Worm (Caenorhabditis elegans) whole organism, L1 larva: ENCODE data around the gene aexr-2.
A peak's percentile ranks its signal among the peaks of the same experiment; 100 is the strongest.

Source experiments
- ama-1 ChIP-seq: fragments of 150-350 bp; optimal IDR thresholded peaks from 2 replicates; lab custom pipeline; 2014
- blmp-1 ChIP-seq: fragments of 150-350 bp; optimal IDR thresholded peaks from 2 replicates; lab custom pipeline; 2014; ENCODE audit warnings: missing biosample characterization, missing genetic modification characterization
- ceh-90 ChIP-seq: sonication (generic microtip); optimal IDR thresholded peaks from 2 replicates; lab custom pipeline; 2016; ENCODE audit warnings: missing genetic modification characterization, missing compliant biosample characterization
- ces-1 ChIP-seq: fragments of 150-350 bp; optimal IDR thresholded peaks from 2 replicates; lab custom pipeline; 2014; ENCODE audit warnings: missing biosample characterization, missing genetic modification reagents, missing genetic modification characterization
- dsc-1 ChIP-seq: sonication (generic microtip); optimal IDR thresholded peaks from 2 replicates; lab custom pipeline; 2016; ENCODE audit warnings: mild to moderate bottlenecking, missing genetic modification characterization, missing compliant biosample characterization
- efl-1 ChIP-seq, 4 experiments: fragments of 150-350 bp; optimal IDR thresholded peaks in 3 of 4; peaks in 1 of 4; 1 replicate in 1 of 4; 2 replicates in 3 of 4; lab custom pipeline; 2014; ENCODE audit warnings: missing biosample characterization in 2 of 4, missing genetic modification characterization in 2 of 4, missing genetic modification reagents in 2 of 4
- efl-3 ChIP-seq: fragments of 200-800 bp; sonication (Bioruptor generic); optimal IDR thresholded peaks from 2 replicates; lab custom pipeline; 2018; ENCODE audit warnings: mild to moderate bottlenecking, missing genetic modification characterization, missing compliant biosample characterization
- egl-27 ChIP-seq, 2 experiments: fragments of 150-350 bp in 1 of 2; sonication (generic microtip); optimal IDR thresholded peaks; 3 replicates each; lab custom pipeline; 2017 to 2018; ENCODE audit warnings: missing biosample characterization in 2 of 2, missing genetic modification characterization in 2 of 2, missing genetic modification reagents in 2 of 2
- elt-2 ChIP-seq: sonication (generic microtip); optimal IDR thresholded peaks from 2 replicates; lab custom pipeline; 2016; ENCODE audit warnings: missing genetic modification characterization, mild to moderate bottlenecking, inconsistent platforms, missing compliant biosample characterization, missing genetic modification reagents
- fkh-10 ChIP-seq: sonication (generic microtip); optimal IDR thresholded peaks from 2 replicates; lab custom pipeline; 2017; ENCODE audit warnings: missing biosample characterization, missing genetic modification reagents, missing genetic modification characterization
- fkh-4 ChIP-seq: sonication (generic microtip); optimal IDR thresholded peaks from 2 replicates; lab custom pipeline; 2016; ENCODE audit warnings: missing compliant biosample characterization, missing genetic modification characterization, borderline replicate concordance
- fkh-8 ChIP-seq: sonication (generic microtip); optimal IDR thresholded peaks from 2 replicates; lab custom pipeline; 2016; ENCODE audit warnings: mild to moderate bottlenecking, missing genetic modification characterization, missing compliant biosample characterization
- hlh-17 ChIP-seq: fragments of 200-800 bp; sonication (Bioruptor generic); optimal IDR thresholded peaks from 2 replicates; lab custom pipeline; 2018; ENCODE audit warnings: missing genetic modification characterization, mild to moderate bottlenecking, missing compliant biosample characterization, moderate library complexity, borderline replicate concordance
- irx-1 ChIP-seq: sonication (generic microtip); optimal IDR thresholded peaks from 2 replicates; lab custom pipeline; 2016; ENCODE audit warnings: missing genetic modification characterization, missing compliant biosample characterization
- lin-14 ChIP-seq: fragments of 200-800 bp; sonication (Bioruptor generic); optimal IDR thresholded peaks from 2 replicates; lab custom pipeline; 2018; ENCODE audit warnings: mild to moderate bottlenecking, missing genetic modification characterization, moderate library complexity, missing compliant biosample characterization
- lin-35 ChIP-seq, 2 experiments: fragments of 150-350 bp; optimal IDR thresholded peaks; 2 replicates each; lab custom pipeline; 2014; ENCODE audit warnings: missing biosample characterization in 2 of 2, missing genetic modification characterization in 2 of 2, missing genetic modification reagents in 2 of 2
- lsy-2 ChIP-seq, 2 experiments: fragments of 150-350 bp; optimal IDR thresholded peaks; 2 replicates each; lab custom pipeline; 2014; ENCODE audit warnings: missing biosample characterization in 2 of 2, missing genetic modification characterization in 2 of 2
- mdl-1 ChIP-seq, 2 experiments: fragments of 150-350 bp; optimal IDR thresholded peaks; 2 replicates each; lab custom pipeline; 2014 to 2017; ENCODE audit warnings: missing biosample characterization in 2 of 2, missing genetic modification characterization in 2 of 2, inconsistent platforms in 1 of 2
- nhr-20 ChIP-seq: sonication (generic microtip); optimal IDR thresholded peaks from 2 replicates; lab custom pipeline; 2016; ENCODE audit warnings: mild to moderate bottlenecking, missing genetic modification characterization, missing compliant biosample characterization
- nhr-28 ChIP-seq: fragments of 150-350 bp; optimal IDR thresholded peaks from 2 replicates; lab custom pipeline; 2014; ENCODE audit warnings: missing biosample characterization, missing genetic modification characterization
- nhr-47 ChIP-seq: sonication (generic microtip); optimal IDR thresholded peaks from 2 replicates; lab custom pipeline; 2016; ENCODE audit warnings: mild to moderate bottlenecking, missing genetic modification characterization, moderate library complexity, missing compliant biosample characterization
- nhr-71 ChIP-seq: sonication (generic microtip); optimal IDR thresholded peaks from 2 replicates; lab custom pipeline; 2016; ENCODE audit warnings: mild to moderate bottlenecking, missing genetic modification characterization, moderate library complexity, missing compliant biosample characterization
- nhr-76 ChIP-seq: sonication (generic microtip); optimal IDR thresholded peaks from 2 replicates; lab custom pipeline; 2017; ENCODE audit warnings: missing biosample characterization, missing genetic modification characterization
- nhr-85 ChIP-seq: sonication (generic microtip); peaks from one replicate; lab custom pipeline; 2016; ENCODE audit warnings: missing genetic modification characterization, inconsistent platforms, missing compliant biosample characterization
- nhr-90 ChIP-seq: sonication (generic microtip); optimal IDR thresholded peaks from 2 replicates; lab custom pipeline; 2016; ENCODE audit warnings: mild to moderate bottlenecking, missing genetic modification characterization, missing compliant biosample characterization; ENCODE audit not compliant: poor library complexity
- rnt-1 ChIP-seq: sonication (generic microtip); optimal IDR thresholded peaks from 2 replicates; lab custom pipeline; 2016; ENCODE audit warnings: mild to moderate bottlenecking, missing genetic modification characterization, moderate library complexity, missing compliant biosample characterization
- sptf-1 ChIP-seq: fragments of 150-350 bp; optimal IDR thresholded peaks from 2 replicates; lab custom pipeline; 2014; ENCODE audit warnings: missing biosample characterization, missing genetic modification characterization
- tbx-2 ChIP-seq: sonication (generic microtip); optimal IDR thresholded peaks from 2 replicates; lab custom pipeline; 2016; ENCODE audit warnings: missing genetic modification characterization, missing compliant biosample characterization
- tlp-1 ChIP-seq: fragments of 150-350 bp; optimal IDR thresholded peaks from 2 replicates; lab custom pipeline; 2014; ENCODE audit warnings: missing biosample characterization, missing genetic modification characterization
- unc-130 ChIP-seq: fragments of 150-350 bp; optimal IDR thresholded peaks from 2 replicates; lab custom pipeline; 2017; ENCODE audit warnings: missing biosample characterization, missing genetic modification characterization, inconsistent platforms
- unc-98 ChIP-seq: fragments of 200-800 bp; sonication (Bioruptor generic); IDR thresholded peaks from 2 replicates; pipeline ENCODE4 v1.3.6; 2022; ENCODE audit warnings: missing genetic modification characterization, missing compliant biosample characterization
- vab-15 ChIP-seq: sonication (generic microtip); optimal IDR thresholded peaks from 2 replicates; lab custom pipeline; 2017; ENCODE audit warnings: missing genotype, mild to moderate bottlenecking, missing genetic modification characterization, missing compliant biosample characterization
- zip-4 ChIP-seq: fragments of 200-800 bp; sonication (Bioruptor generic); optimal IDR thresholded peaks from 2 replicates; lab custom pipeline; 2018; ENCODE audit warnings: mild to moderate bottlenecking, missing genetic modification characterization, moderate library complexity, missing compliant biosample characterization

The aexr-2 gene

DNA sequence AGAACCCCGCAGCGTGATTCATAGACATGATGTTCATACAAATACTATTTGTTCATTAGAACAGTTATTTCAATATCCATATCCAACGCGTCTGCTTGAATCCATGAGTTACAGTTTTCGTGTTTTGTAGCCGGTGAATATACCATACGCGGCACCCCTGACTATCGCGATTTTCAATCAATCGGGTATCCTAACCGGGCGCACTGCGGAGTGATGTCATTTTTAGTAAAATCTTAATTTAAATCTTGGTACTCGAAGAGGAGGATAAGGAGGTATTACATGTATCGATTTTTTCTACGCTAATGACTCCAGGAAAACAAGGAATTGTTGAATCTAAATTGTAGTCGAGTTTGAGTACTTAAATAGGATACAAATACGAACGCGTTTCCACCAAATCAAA is 38.0 kb upstream of the aexr-2 start:
- TF ChIP-seq blmp-1 (tag; lab: Kevin White, UChicago): peak; percentile 12
- TF ChIP-seq nhr-85 (tag; lab: Kevin White, UChicago): peak; percentile 83
- TF ChIP-seq unc-98 (GFP tag; lab: Robert Waterston, UW): no peak
- no peak for TF ChIP-seq fkh-10 (GFP tag; lab: Kevin White, UChicago)

DNA sequence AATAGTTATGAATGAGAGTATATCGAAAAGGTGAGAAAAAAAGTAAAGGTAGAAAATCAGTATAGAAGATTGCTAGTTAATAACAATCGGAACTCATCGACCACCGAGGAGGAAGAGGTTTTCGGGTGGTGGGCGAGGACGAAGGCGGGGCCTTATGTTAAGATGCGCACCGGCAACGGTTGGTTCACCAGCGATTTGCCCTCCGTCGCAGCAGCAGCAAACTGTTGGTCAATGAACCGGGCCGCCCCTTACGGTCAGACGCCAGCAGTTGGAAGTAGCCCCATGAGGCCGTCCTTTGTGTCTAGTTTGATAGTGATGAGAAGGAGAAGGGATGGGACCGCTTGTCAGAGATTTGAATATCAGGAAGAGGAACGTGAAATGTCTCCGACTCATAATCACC is 37.6 kb upstream of the aexr-2 start, which contains the start of gene nhr-137:
TSS of gene nhr-137 (minus strand) at position 101 of the 400 bp plus-strand sequence.
- TF ChIP-seq efl-1 (optimal IDR thresholded peaks at IDR 0.05; lab: Kevin White, UChicago) (no peak), efl-1 (GFP tag; optimal IDR thresholded peaks at IDR 0.05 in 1 of 2; lab: Kevin White, UChicago) (peak in 1 of 2 experiments; percentile 37), nhr-76 (no peak)

DNA sequence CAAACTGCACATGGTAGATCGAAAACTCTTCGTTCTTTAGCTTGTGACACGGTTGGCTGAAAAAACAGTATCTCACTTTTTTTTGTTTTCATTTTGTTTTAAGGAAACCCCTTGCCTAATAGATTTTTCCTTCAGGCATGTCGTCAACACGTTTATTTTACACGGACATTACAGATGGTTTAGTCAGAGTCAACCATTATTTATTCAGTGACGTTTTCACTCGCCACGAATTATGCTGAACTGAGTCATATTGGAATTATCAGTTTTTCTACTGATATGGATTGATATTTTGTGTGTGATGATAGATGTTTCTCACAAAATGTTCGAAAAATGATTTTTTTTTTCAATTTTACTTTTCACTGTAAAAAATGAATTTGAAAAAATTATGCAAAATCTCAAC is 36.1 kb upstream of the aexr-2 start:
- TF ChIP-seq vab-15 (tag; lab: Kevin White, UChicago): no peak
- no peak for TF ChIP-seq dsc-1 (tag; lab: Kevin White, UChicago)
- peak; percentile 22 for TF ChIP-seq elt-2 (tag; lab: Kevin White, UChicago)
- TF ChIP-seq, all 84 proteins: peak for 1

DNA sequence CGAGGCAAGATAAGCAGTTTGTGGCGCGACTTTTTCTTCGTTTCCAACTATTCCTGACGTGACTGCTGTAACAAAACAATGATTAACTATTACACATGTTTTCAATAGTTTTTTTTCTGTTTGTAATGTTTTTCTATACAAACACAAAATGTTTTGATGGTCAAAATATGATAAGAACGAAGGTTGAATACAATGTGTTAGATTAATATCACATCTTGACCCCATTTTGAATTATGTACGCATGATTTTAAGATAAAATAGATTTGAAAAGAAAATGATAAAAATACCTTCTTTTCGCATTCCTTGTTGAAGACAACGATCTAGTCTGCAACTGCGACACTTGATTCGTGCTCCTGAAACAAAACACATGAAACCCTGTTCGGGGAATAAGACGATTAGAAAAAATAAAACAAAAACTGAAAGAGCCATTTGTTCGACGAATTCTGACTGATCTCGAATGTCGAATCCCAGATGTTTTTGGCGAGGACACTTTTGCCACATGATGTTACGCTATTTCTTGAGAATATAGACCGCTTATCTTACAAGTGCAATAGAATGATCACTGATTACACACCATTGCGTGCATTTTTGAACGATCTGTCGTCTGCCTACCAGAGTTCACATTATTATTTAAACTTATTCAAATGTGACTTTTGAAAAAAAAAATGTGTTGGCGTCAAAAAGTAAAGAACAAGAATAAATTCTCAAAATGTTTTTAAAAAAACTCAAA is 34.0 kb upstream of the aexr-2 start:
- TF ChIP-seq mdl-1 (tag; optimal IDR thresholded peaks at IDR 0.05; lab: Kevin White, UChicago): peak in 1 of 2 experiments; percentile 1
- TF ChIP-seq fkh-8: peak; percentile 12
- TF ChIP-seq fkh-4 (tag; lab: Kevin White, UChicago): no peak
- TF ChIP-seq unc-98 (GFP tag; lab: Robert Waterston, UW): no peak
- no peak for TF ChIP-seq lin-14
- TF ChIP-seq nhr-90 (tag; lab: Kevin White, UChicago): peak; percentile 17
- peak in 1 of 2 experiments; percentile 23 for TF ChIP-seq lin-35 (GFP tag; optimal IDR thresholded peaks at IDR 0.05; lab: Kevin White, UChicago)
- TF ChIP-seq tlp-1 (tag; lab: Kevin White, UChicago): no peak
- TF ChIP-seq nhr-20: peak; percentile 16
- TF ChIP-seq irx-1 (tag; lab: Kevin White, UChicago): no peak
- no peak for TF ChIP-seq tbx-2 (tag; lab: Kevin White, UChicago)
- TF ChIP-seq rnt-1 (tag; lab: Kevin White, UChicago): no peak
- TF ChIP-seq zip-4 (GFP tag; lab: Kevin White, UChicago): no peak
- no peak for TF ChIP-seq lsy-2 (tag; optimal IDR thresholded peaks at IDR 0.05; lab: Kevin White, UChicago)
- peak; percentile 27 for TF ChIP-seq elt-2 (tag; lab: Kevin White, UChicago)
- no peak for TF ChIP-seq unc-130 (tag; lab: Kevin White, UChicago)
- TF ChIP-seq efl-3 (GFP tag; lab: Kevin White, UChicago): no peak
- TF ChIP-seq nhr-28 (tag; lab: Kevin White, UChicago): no peak
- no peak for TF ChIP-seq ceh-90 (tag; lab: Kevin White, UChicago)
- TF ChIP-seq ama-1 (lab: Kevin White, UChicago): no peak
- no peak for TF ChIP-seq ces-1
- TF ChIP-seq hlh-17 (GFP tag; lab: Kevin White, UChicago): no peak
- no peak for TF ChIP-seq egl-27 (tag; optimal IDR thresholded peaks at IDR 0.05; lab: Kevin White, UChicago)
- TF ChIP-seq nhr-47: no peak
- peak; percentile 46 for TF ChIP-seq dsc-1 (tag; lab: Kevin White, UChicago)
- TF ChIP-seq nhr-71 (tag; lab: Kevin White, UChicago): peak; percentile 42
- no peak for TF ChIP-seq sptf-1 (tag; lab: Kevin White, UChicago)
